Fruit fly (Drosophila melanogaster) whole organism, embryonic: ENCODE results near the gene path.

Source experiments
- Adf1 ChIP-seq: fragments of 200-800 bp; sonication (Bioruptor generic); IDR thresholded peaks from 2 replicates; pipeline ENCODE4 v1.3.6; 2022; ENCODE audit warnings: missing biosample characterization, missing genetic modification characterization
- CG1024 ChIP-seq: fragments of 200-800 bp; sonication (Bioruptor generic); IDR thresholded peaks from 2 replicates; pipeline ENCODE4 v1.3.6; 2022; ENCODE audit warnings: missing biosample characterization, missing genetic modification characterization
- CG10959 ChIP-seq: fragments of 200-800 bp; sonication (Bioruptor generic); IDR thresholded peaks from 2 replicates; pipeline ENCODE4 v1.3.6; 2022; ENCODE audit warnings: missing biosample characterization, missing genetic modification characterization
- CG11093 ChIP-seq: fragments of 200-800 bp; sonication (Bioruptor generic); IDR thresholded peaks from 3 replicates; pipeline ENCODE4 v1.3.6; 2022; ENCODE audit warnings: missing biosample characterization, missing genetic modification characterization
- CG11247 ChIP-seq: fragments of 200-800 bp; sonication (Bioruptor generic); IDR thresholded peaks from 2 replicates; pipeline ENCODE4 v1.3.6; 2022; ENCODE audit warnings: missing biosample characterization, missing genetic modification characterization
- CG14667 ChIP-seq: fragments of 200-800 bp; sonication (Bioruptor generic); IDR thresholded peaks from 2 replicates; pipeline ENCODE4 v1.3.6; 2022; ENCODE audit warnings: missing biosample characterization, missing genetic modification characterization
- CG15696 ChIP-seq: fragments of 200-800 bp; sonication (Bioruptor generic); optimal IDR thresholded peaks from 2 replicates; lab custom pipeline; 2019; ENCODE audit warnings: missing biosample characterization, mild to moderate bottlenecking, missing genetic modification characterization, moderate library complexity
- CG16813 ChIP-seq: fragments of 200-800 bp; sonication (Bioruptor generic); IDR thresholded peaks from 3 replicates; pipeline ENCODE4 v1.3.6; 2022; ENCODE audit warnings: missing biosample characterization, missing genetic modification characterization; ENCODE audit not compliant: partially characterized antibody
- CG16815 ChIP-seq: fragments of 200-800 bp; sonication (Bioruptor generic); optimal IDR thresholded peaks from 3 replicates; lab custom pipeline; 2017; ENCODE audit warnings: missing biosample characterization, mild to moderate bottlenecking, missing genetic modification characterization
- CG17385 ChIP-seq: fragments of 200-800 bp; sonication (Bioruptor generic); optimal IDR thresholded peaks from 3 replicates; lab custom pipeline; 2018; ENCODE audit warnings: missing biosample characterization, mild to moderate bottlenecking, missing genetic modification characterization
- CG2889 ChIP-seq: fragments of 200-800 bp; sonication (Bioruptor generic); IDR thresholded peaks from 3 replicates; pipeline ENCODE4 v1.3.6; 2022; ENCODE audit warnings: missing biosample characterization, missing genetic modification characterization
- CG4424 ChIP-seq: fragments of 200-800 bp; sonication (Bioruptor generic); optimal IDR thresholded peaks from 3 replicates; lab custom pipeline; 2016; ENCODE audit warnings: missing biosample characterization, missing genetic modification characterization
- CG6854 ChIP-seq: fragments of 200-800 bp; sonication (Bioruptor generic); optimal IDR thresholded peaks from 3 replicates; lab custom pipeline; 2017; ENCODE audit warnings: missing biosample characterization, mild to moderate bottlenecking, missing genetic modification characterization
- CG7271 ChIP-seq: fragments of 200-800 bp; sonication (Bioruptor generic); optimal IDR thresholded peaks from 2 replicates; lab custom pipeline; 2018; ENCODE audit warnings: missing biosample characterization, mild to moderate bottlenecking, missing genetic modification characterization, moderate library complexity
- CG8944 ChIP-seq: fragments of 200-800 bp; sonication (Bioruptor generic); optimal IDR thresholded peaks from 3 replicates; lab custom pipeline; 2016; ENCODE audit warnings: missing biosample characterization, missing genetic modification characterization
- Dip2 ChIP-seq: fragments of 200-800 bp; sonication (Bioruptor generic); IDR thresholded peaks from 2 replicates; pipeline ENCODE4 v1.3.6; 2022; ENCODE audit warnings: missing biosample characterization, missing genetic modification characterization
- Doc3 ChIP-seq: fragments of 200-800 bp; sonication (Bioruptor generic); IDR thresholded peaks from 3 replicates; pipeline ENCODE4 v1.3.6; 2022; ENCODE audit warnings: missing biosample characterization, missing genetic modification characterization; ENCODE audit not compliant: partially characterized antibody
- Drgx ChIP-seq: fragments of 200-800 bp; sonication (Bioruptor generic); IDR thresholded peaks from 2 replicates; pipeline ENCODE4 v1.3.6; 2022; ENCODE audit warnings: missing biosample characterization, missing genetic modification characterization
- Ets65A ChIP-seq: fragments of 200-800 bp; sonication (Bioruptor generic); peaks from one replicate; lab custom pipeline; 2016; ENCODE audit warnings: missing biosample characterization, missing genetic modification characterization
- Hr39 ChIP-seq: fragments of >200 bp; optimal IDR thresholded peaks from 2 replicates; lab custom pipeline; 2017
- Max ChIP-seq: fragments of 200-800 bp; sonication (Bioruptor generic); optimal IDR thresholded peaks from 2 replicates; lab custom pipeline; 2016; ENCODE audit warnings: missing biosample characterization, mild to moderate bottlenecking, missing genetic modification characterization
- Mes4 ChIP-seq: fragments of 200-800 bp; sonication (Bioruptor generic); optimal IDR thresholded peaks from 2 replicates; lab custom pipeline; 2016; ENCODE audit warnings: missing biosample characterization, missing genetic modification characterization
- NFAT ChIP-seq: fragments of 200-800 bp; sonication (Bioruptor generic); IDR thresholded peaks from 2 replicates; pipeline ENCODE4 v1.3.6; 2022; ENCODE audit warnings: missing biosample characterization, missing genetic modification characterization
- Ravus ChIP-seq: fragments of 200-800 bp; sonication (Bioruptor generic); IDR thresholded peaks from 2 replicates; pipeline ENCODE4 v1.3.6; 2022; ENCODE audit warnings: missing biosample characterization, missing genetic modification characterization
- Sry-β ChIP-seq: fragments of 200-800 bp; sonication (Bioruptor generic); optimal IDR thresholded peaks from 2 replicates; lab custom pipeline; 2018; ENCODE audit warnings: missing biosample characterization, mild to moderate bottlenecking, missing genetic modification characterization, moderate library complexity
- Ssrp ChIP-seq: fragments of 200-800 bp; sonication (Bioruptor generic); optimal IDR thresholded peaks from 2 replicates; lab custom pipeline; 2018; ENCODE audit warnings: missing biosample characterization, mild to moderate bottlenecking, missing genetic modification characterization, moderate library complexity
- abd-A ChIP-seq: fragments of 200-800 bp; sonication (Bioruptor generic); optimal IDR thresholded peaks from 3 replicates; lab custom pipeline; 2019; ENCODE audit warnings: missing biosample characterization, mild to moderate bottlenecking, missing genetic modification characterization, moderate library complexity
- bowl ChIP-seq: fragments of 200-800 bp; sonication (Bioruptor generic); IDR thresholded peaks from 2 replicates; pipeline ENCODE4 v1.3.6; 2022; ENCODE audit warnings: missing biosample characterization, missing genetic modification characterization
- bsh ChIP-seq, 2 experiments: fragments of 200-800 bp; sonication (Bioruptor generic); optimal IDR thresholded peaks; 2 replicates each; lab custom pipeline; 2017 to 2018; ENCODE audit warnings: mild to moderate bottlenecking in 2 of 2, missing biosample characterization in 2 of 2, missing genetic modification characterization in 2 of 2, moderate library complexity in 1 of 2
- caup ChIP-seq: fragments of 200-800 bp; sonication (Bioruptor generic); optimal IDR thresholded peaks from 3 replicates; lab custom pipeline; 2017; ENCODE audit warnings: missing biosample characterization, mild to moderate bottlenecking, missing genetic modification characterization, moderate library complexity; ENCODE audit not compliant: severe bottlenecking
- corto ChIP-seq: fragments of 200-800 bp; sonication (Bioruptor generic); optimal IDR thresholded peaks from 2 replicates; lab custom pipeline; 2016; ENCODE audit warnings: missing biosample characterization, mild to moderate bottlenecking, missing genetic modification characterization, moderate library complexity
- ems ChIP-seq: fragments of 200-800 bp; sonication (Bioruptor generic); optimal IDR thresholded peaks from 3 replicates; lab custom pipeline; 2016; ENCODE audit warnings: missing biosample characterization, missing genetic modification characterization
- fru ChIP-seq: fragments of >200 bp; optimal IDR thresholded peaks from 2 replicates; lab custom pipeline; 2017
- ftz-f1 ChIP-seq: fragments of 200-800 bp; sonication (Bioruptor generic); optimal IDR thresholded peaks from 2 replicates; lab custom pipeline; 2016; ENCODE audit warnings: missing biosample characterization, missing genetic modification characterization
- grn ChIP-seq: fragments of 200-800 bp; sonication (Bioruptor generic); optimal IDR thresholded peaks from 3 replicates; lab custom pipeline; 2017; ENCODE audit warnings: missing biosample characterization, missing genetic modification characterization
- ham ChIP-seq: fragments of 200-800 bp; sonication (Bioruptor generic); IDR thresholded peaks from 2 replicates; pipeline ENCODE4 v1.3.6; 2022; ENCODE audit warnings: missing biosample characterization, missing genetic modification characterization
- hth ChIP-seq: fragments of >200 bp; optimal IDR thresholded peaks from 2 replicates; lab custom pipeline; 2017; ENCODE audit warnings: inconsistent platforms
- insv ChIP-seq, 2 experiments: fragments of 200-800 bp; sonication (Bioruptor generic); optimal IDR thresholded peaks; 3 replicates each; lab custom pipeline; 2016 to 2018; ENCODE audit warnings: missing biosample characterization in 2 of 2, missing genetic modification characterization in 2 of 2
- kah ChIP-seq: fragments of 200-800 bp; sonication (Bioruptor generic); optimal IDR thresholded peaks from 2 replicates; lab custom pipeline; 2018; ENCODE audit warnings: missing biosample characterization, mild to moderate bottlenecking, missing genetic modification characterization
- luna ChIP-seq: fragments of 200-800 bp; sonication (Bioruptor generic); optimal IDR thresholded peaks from 2 replicates; lab custom pipeline; 2016; ENCODE audit warnings: missing biosample characterization, missing genetic modification characterization
- mam ChIP-seq: fragments of 200-800 bp; sonication (Bioruptor generic); optimal IDR thresholded peaks from 3 replicates; lab custom pipeline; 2016; ENCODE audit warnings: missing biosample characterization, missing genetic modification characterization
- mirr ChIP-seq: fragments of 200-800 bp; sonication (Bioruptor generic); optimal IDR thresholded peaks from 3 replicates; lab custom pipeline; 2018; ENCODE audit warnings: missing biosample characterization, mild to moderate bottlenecking, missing genetic modification characterization
- mld ChIP-seq: fragments of 200-800 bp; sonication (Bioruptor generic); IDR thresholded peaks from 3 replicates; pipeline ENCODE4 v1.3.6; 2022; ENCODE audit warnings: missing biosample characterization, missing genetic modification characterization; ENCODE audit not compliant: partially characterized antibody
- phol ChIP-seq: fragments of 200-800 bp; sonication (Bioruptor generic); optimal IDR thresholded peaks from 3 replicates; lab custom pipeline; 2018; ENCODE audit warnings: missing biosample characterization, mild to moderate bottlenecking, missing genetic modification characterization, moderate library complexity
- pita ChIP-seq: fragments of 200-800 bp; sonication (Bioruptor generic); optimal IDR thresholded peaks from 2 replicates; lab custom pipeline; 2017; ENCODE audit warnings: missing biosample characterization, mild to moderate bottlenecking, missing genetic modification characterization
- pros ChIP-seq: fragments of 200-800 bp; sonication (Bioruptor generic); optimal IDR thresholded peaks from 3 replicates; lab custom pipeline; 2019; ENCODE audit warnings: missing biosample characterization, mild to moderate bottlenecking, missing genetic modification characterization, moderate library complexity
- ro ChIP-seq: fragments of 200-800 bp; sonication (Bioruptor generic); IDR thresholded peaks from 2 replicates; pipeline ENCODE4 v1.3.6; 2022; ENCODE audit warnings: missing biosample characterization, missing genetic modification characterization
- salm ChIP-seq: fragments of 200-800 bp; sonication (Bioruptor generic); optimal IDR thresholded peaks from 2 replicates; lab custom pipeline; 2018; ENCODE audit warnings: missing biosample characterization, mild to moderate bottlenecking, missing genetic modification characterization
- sens ChIP-seq: fragments of 200-800 bp; sonication (Bioruptor generic); peaks from one replicate; lab custom pipeline; 2016; ENCODE audit warnings: missing biosample characterization, missing genetic modification characterization
- sim ChIP-seq: fragments of 200-800 bp; sonication (Bioruptor generic); IDR thresholded peaks from 2 replicates; pipeline ENCODE4 v1.3.6; 2022; ENCODE audit warnings: missing biosample characterization, missing genetic modification characterization
- slp2 ChIP-seq: fragments of 200-800 bp; sonication (Bioruptor generic); optimal IDR thresholded peaks from 2 replicates; lab custom pipeline; 2016; ENCODE audit warnings: missing biosample characterization, missing genetic modification characterization
- wdn ChIP-seq: fragments of 200-800 bp; sonication (Bioruptor generic); IDR thresholded peaks from 2 replicates; pipeline ENCODE4 v1.3.6; 2022; ENCODE audit warnings: missing biosample characterization, missing genetic modification characterization
- zen2 ChIP-seq: fragments of 200-800 bp; sonication (Bioruptor generic); IDR thresholded peaks from 3 replicates; pipeline ENCODE4 v1.3.6; 2022; ENCODE audit warnings: missing biosample characterization, missing genetic modification characterization; ENCODE audit not compliant: partially characterized antibody

path gene

dm6 chr3L:9467763-9468206 is 37.3 kb downstream of the path start (continued):
- no peak for TF ChIP-seq fru (lab: Kevin White, UChicago)
- no peak for TF ChIP-seq slp2 (GFP tag; lab: Kevin White, UChicago)
- TF ChIP-seq ro (GFP tag; lab: Robert Waterston, UW) = no peak
- no peak for TF ChIP-seq Doc3
- TF ChIP-seq hth (lab: Kevin White, UChicago) = no peak
- TF ChIP-seq CG7271 (tag; lab: Kevin White, UChicago) = no peak
- TF ChIP-seq CG6854 (GFP tag; lab: Kevin White, UChicago) = no peak
- peak; percentile 53 for TF ChIP-seq abd-A (tag; lab: Kevin White, UChicago)
- TF ChIP-seq sim = no peak
- no peak for TF ChIP-seq corto (GFP tag; lab: Kevin White, UChicago)
- no peak for TF ChIP-seq CG11093 (GFP tag; lab: Robert Waterston, UW)
- no peak for TF ChIP-seq luna
- no peak for TF ChIP-seq ftz-f1 (GFP tag; lab: Kevin White, UChicago)
- TF ChIP-seq Mes4 = no peak
- no peak for TF ChIP-seq Ets65A (GFP tag; lab: Kevin White, UChicago)
- TF ChIP-seq pros (GFP tag; lab: Kevin White, UChicago) = no peak
- TF ChIP-seq CG17385 = no peak
- TF ChIP-seq ems = no peak
- no peak for TF ChIP-seq kah (GFP tag; lab: Kevin White, UChicago)
- no peak for TF ChIP-seq Ssrp
- TF ChIP-seq CG10959 = no peak
- TF ChIP-seq bsh (GFP tag; optimal IDR thresholded peaks at IDR 0.05; lab: Kevin White, UChicago) = peak in 1 of 2 experiments; percentile 59
- TF ChIP-seq CG16815 (GFP tag; lab: Kevin White, UChicago) = no peak
- no peak for TF ChIP-seq bowl (GFP tag; lab: Robert Waterston, UW)
- peak; percentile 68 for TF ChIP-seq Drgx
- TF ChIP-seq CG15696 (tag; lab: Kevin White, UChicago) = no peak
- TF ChIP-seq phol (tag; lab: Kevin White, UChicago) = no peak
- no peak for TF ChIP-seq Hr39 (lab: Kevin White, UChicago)
- no peak for TF ChIP-seq ham (GFP tag; lab: Robert Waterston, UW)
- TF ChIP-seq CG1024 = no peak
- TF ChIP-seq CG16813 (GFP tag; lab: Robert Waterston, UW) = no peak
- no peak for TF ChIP-seq caup
- no peak for TF ChIP-seq CG2889 (GFP tag; lab: Robert Waterston, UW)
- TF ChIP-seq CG14667 (GFP tag; lab: Robert Waterston, UW) = no peak
- TF ChIP-seq grn (GFP tag; lab: Kevin White, UChicago) = no peak
- TF ChIP-seq mam (GFP tag; lab: Kevin White, UChicago) = no peak
- no peak for TF ChIP-seq CG11247 (GFP tag; lab: Robert Waterston, UW)
- TF ChIP-seq CG4424 = no peak
- no peak for TF ChIP-seq wdn
- no peak for TF ChIP-seq CG8944 (GFP tag; lab: Kevin White, UChicago)
- no peak for TF ChIP-seq Max (GFP tag; lab: Kevin White, UChicago)
- TF ChIP-seq insv (GFP tag; optimal IDR thresholded peaks at IDR 0.05; lab: Kevin White, UChicago) = no peak
- peak; percentile 46 for TF ChIP-seq mirr (GFP tag; lab: Kevin White, UChicago)
- no peak for TF ChIP-seq Ravus (GFP tag; lab: Robert Waterston, UW)
- no peak for TF ChIP-seq Adf1 (GFP tag; lab: Robert Waterston, UW)
- no peak for TF ChIP-seq pita (GFP tag; lab: Kevin White, UChicago)
- TF ChIP-seq NFAT (GFP tag; lab: Robert Waterston, UW) = no peak
- TF ChIP-seq Sry-β (GFP tag; lab: Kevin White, UChicago) = no peak
- TF ChIP-seq mld (GFP tag; lab: Robert Waterston, UW) = no peak
- no peak for TF ChIP-seq salm (tag; lab: Kevin White, UChicago)
- TF ChIP-seq Dip2 = no peak
- TF ChIP-seq zen2 (GFP tag; lab: Robert Waterston, UW) = no peak
- no peak for TF ChIP-seq sens (GFP tag; lab: Kevin White, UChicago)
